Fruit fly (Drosophila melanogaster) S2 (cell line): Measurements from ENCODE around the gene Daxx.

Experiments
- CG8478 ChIP-seq: fragments of >200 bp; optimal IDR thresholded peaks from 2 replicates; lab custom pipeline; 2018
- CTCF ChIP-seq, 2 experiments: fragments of >200 bp; optimal IDR thresholded peaks; 2 replicates each; lab custom pipeline; 2018

- TF ChIP-seq CG8478 (lab: Kevin White, UChicago) = no peak
- TF ChIP-seq CTCF (optimal IDR thresholded peaks at IDR 0.05; lab: Kevin White, UChicago) = no peak
Measured at dm6 chr2L:6531985-6532699, 51.4 kb downstream of the Daxx start.
